Fruit fly (Drosophila melanogaster) S2 (cell line): Measurements from ENCODE around the gene Sodh2.

Experiments used
- CG8478 ChIP-seq: fragments of >200 bp; optimal IDR thresholded peaks from 2 replicates; lab custom pipeline; 2018
- CTCF ChIP-seq, 2 experiments: fragments of >200 bp; optimal IDR thresholded peaks; 2 replicates each; lab custom pipeline; 2018

dm6 chr3R:10854243-10854874 is 21.8 kb upstream of the Sodh2 start, which contains the start of the genes CG6567 and CG4511:
- no peak for TF ChIP-seq CG8478
- TF ChIP-seq CTCF (optimal IDR thresholded peaks at IDR 0.05; lab: Kevin White, UChicago): no peak
